Fruit fly (Drosophila melanogaster) whole organism, embryonic: ENCODE measurements around the gene CG13127.

Experiments
- Adf1 ChIP-seq: fragments of 200-800 bp; sonication (Bioruptor generic); IDR thresholded peaks from 2 replicates; pipeline ENCODE4 v1.3.6; 2022; ENCODE audit warnings: missing biosample characterization, missing genetic modification characterization
- CG1529 ChIP-seq: fragments of 200-800 bp; sonication (Bioruptor generic); optimal IDR thresholded peaks from 3 replicates; lab custom pipeline; 2018; ENCODE audit warnings: missing biosample characterization, missing genetic modification characterization
- CG16815 ChIP-seq: fragments of 200-800 bp; sonication (Bioruptor generic); optimal IDR thresholded peaks from 3 replicates; lab custom pipeline; 2017; ENCODE audit warnings: missing biosample characterization, mild to moderate bottlenecking, missing genetic modification characterization
- CG17328 ChIP-seq: fragments of 200-800 bp; sonication (Bioruptor generic); IDR thresholded peaks from 2 replicates; pipeline ENCODE4 v1.3.6; 2022; ENCODE audit warnings: missing biosample characterization, missing genetic modification characterization
- CG2199 ChIP-seq: fragments of 200-800 bp; sonication (Bioruptor generic); IDR thresholded peaks from 3 replicates; pipeline ENCODE4 v1.3.6; 2022; ENCODE audit warnings: missing biosample characterization, missing genetic modification characterization
- CG4360 ChIP-seq: fragments of 200-800 bp; sonication (Bioruptor generic); IDR thresholded peaks from 2 replicates; pipeline ENCODE4 v1.3.6; 2022; ENCODE audit warnings: missing biosample characterization, missing genetic modification characterization
- CG43689 ChIP-seq: fragments of 200-800 bp; sonication (Bioruptor generic); IDR thresholded peaks from 2 replicates; pipeline ENCODE4 v1.3.6; 2022; ENCODE audit warnings: missing biosample characterization, missing genetic modification characterization
- CG4707 ChIP-seq: fragments of 200-800 bp; sonication (Bioruptor generic); optimal IDR thresholded peaks from 2 replicates; lab custom pipeline; 2018; ENCODE audit warnings: missing biosample characterization, mild to moderate bottlenecking, missing genetic modification characterization, moderate library complexity
- CG6683 ChIP-seq: fragments of 200-800 bp; sonication (Bioruptor generic); optimal IDR thresholded peaks from 2 replicates; lab custom pipeline; 2017; ENCODE audit warnings: missing biosample characterization, mild to moderate bottlenecking, missing genetic modification characterization, missing genetic modification reagents
- CG6854 ChIP-seq: fragments of 200-800 bp; sonication (Bioruptor generic); optimal IDR thresholded peaks from 3 replicates; lab custom pipeline; 2017; ENCODE audit warnings: missing biosample characterization, mild to moderate bottlenecking, missing genetic modification characterization
- CG7745 ChIP-seq: fragments of 200-800 bp; sonication (Bioruptor generic); optimal IDR thresholded peaks from 2 replicates; lab custom pipeline; 2018; ENCODE audit warnings: missing biosample characterization, mild to moderate bottlenecking, missing genetic modification characterization, moderate library complexity
- CG7928 ChIP-seq: fragments of 200-800 bp; sonication (Bioruptor generic); optimal IDR thresholded peaks from 2 replicates; lab custom pipeline; 2017; ENCODE audit warnings: missing biosample characterization, mild to moderate bottlenecking, missing genetic modification characterization
- CG8089 ChIP-seq: fragments of 200-800 bp; sonication (Bioruptor generic); optimal IDR thresholded peaks from 3 replicates; lab custom pipeline; 2016; ENCODE audit warnings: missing biosample characterization, missing genetic modification characterization
- CG8765 ChIP-seq: fragments of 200-800 bp; sonication (Bioruptor generic); IDR thresholded peaks from 2 replicates; pipeline ENCODE4 v1.3.6; 2022; ENCODE audit warnings: missing biosample characterization, missing genetic modification characterization
- CG9215 ChIP-seq: fragments of 200-800 bp; sonication (Bioruptor generic); IDR thresholded peaks from 2 replicates; pipeline ENCODE4 v1.3.6; 2022; ENCODE audit warnings: missing biosample characterization, missing genetic modification characterization
- CHES-1-like ChIP-seq: fragments of 200-800 bp; sonication (Bioruptor generic); optimal IDR thresholded peaks from 2 replicates; lab custom pipeline; 2016; ENCODE audit warnings: missing biosample characterization, missing genetic modification characterization
- D19A ChIP-seq: fragments of 200-800 bp; optimal IDR thresholded peaks from 3 replicates; lab custom pipeline; 2019; ENCODE audit warnings: missing biosample characterization, mild to moderate bottlenecking, missing genetic modification characterization, moderate library complexity
- E2f1 ChIP-seq: fragments of 200-800 bp; sonication (Bioruptor generic); IDR thresholded peaks from 2 replicates; pipeline ENCODE4 v1.3.6; 2022; ENCODE audit warnings: missing biosample characterization, missing genetic modification characterization
- Fer2 ChIP-seq: fragments of 200-800 bp; sonication (Bioruptor generic); optimal IDR thresholded peaks from 2 replicates; lab custom pipeline; 2018; ENCODE audit warnings: missing biosample characterization, mild to moderate bottlenecking, missing genetic modification characterization, moderate library complexity
- HHEX ChIP-seq: fragments of 200-800 bp; sonication (Bioruptor generic); optimal IDR thresholded peaks from 3 replicates; lab custom pipeline; 2017; ENCODE audit warnings: missing biosample characterization, mild to moderate bottlenecking, missing genetic modification characterization, missing genetic modification reagents
- Hmx ChIP-seq: fragments of 200-800 bp; sonication (Bioruptor generic); optimal IDR thresholded peaks from 2 replicates; lab custom pipeline; 2016; ENCODE audit warnings: missing biosample characterization, missing genetic modification characterization
- Kr ChIP-seq: fragments of 200-800 bp; sonication (Bioruptor generic); optimal IDR thresholded peaks from 2 replicates; lab custom pipeline; 2017; ENCODE audit warnings: missing biosample characterization, mild to moderate bottlenecking, missing genetic modification characterization
- Mrtf ChIP-seq: fragments of 200-800 bp; sonication (Bioruptor generic); IDR thresholded peaks from 3 replicates; pipeline ENCODE4 v1.3.6; 2022; ENCODE audit warnings: missing biosample characterization, missing genetic modification characterization
- NC2β ChIP-seq: fragments of 200-800 bp; sonication (Bioruptor generic); optimal IDR thresholded peaks from 2 replicates; lab custom pipeline; 2016; ENCODE audit warnings: missing biosample characterization, missing genetic modification characterization
- NFAT ChIP-seq: fragments of 200-800 bp; sonication (Bioruptor generic); IDR thresholded peaks from 2 replicates; pipeline ENCODE4 v1.3.6; 2022; ENCODE audit warnings: missing biosample characterization, missing genetic modification characterization
- Sox102F ChIP-seq: fragments of 200-800 bp; sonication (Bioruptor generic); optimal IDR thresholded peaks from 2 replicates; lab custom pipeline; 2018; ENCODE audit warnings: missing biosample characterization, mild to moderate bottlenecking, missing genetic modification characterization, moderate library complexity
- Usf ChIP-seq: fragments of 200-800 bp; sonication (Bioruptor generic); optimal IDR thresholded peaks from 2 replicates; lab custom pipeline; 2017; ENCODE audit warnings: missing genotype, missing biosample characterization, missing genetic modification characterization
- abd-A ChIP-seq: fragments of 200-800 bp; sonication (Bioruptor generic); optimal IDR thresholded peaks from 3 replicates; lab custom pipeline; 2019; ENCODE audit warnings: missing biosample characterization, mild to moderate bottlenecking, missing genetic modification characterization, moderate library complexity
- az2 ChIP-seq: fragments of 200-800 bp; sonication (Bioruptor generic); optimal IDR thresholded peaks from 3 replicates; lab custom pipeline; 2016; ENCODE audit warnings: missing biosample characterization, missing genetic modification characterization
- cato ChIP-seq: fragments of 200-800 bp; sonication (Bioruptor generic); optimal IDR thresholded peaks from 2 replicates; lab custom pipeline; 2016; ENCODE audit warnings: missing biosample characterization, missing genetic modification characterization, borderline replicate concordance
- cg ChIP-seq: fragments of 200-800 bp; sonication (Bioruptor generic); optimal IDR thresholded peaks from 3 replicates; lab custom pipeline; 2019; ENCODE audit warnings: missing biosample characterization, mild to moderate bottlenecking, missing genetic modification characterization, moderate library complexity
- croc ChIP-seq: fragments of 200-800 bp; sonication (Bioruptor generic); conservative IDR thresholded peaks from 3 replicates; pipeline ENCODE4 v1.3.6; 2022; ENCODE audit warnings: missing biosample characterization, missing genetic modification characterization
- dmrt11E ChIP-seq: fragments of 200-800 bp; sonication (Bioruptor generic); optimal IDR thresholded peaks from 3 replicates; lab custom pipeline; 2018; ENCODE audit warnings: missing biosample characterization, mild to moderate bottlenecking, missing genetic modification characterization, moderate library complexity
- eve ChIP-seq, 2 experiments: fragments of >200 bp; optimal IDR thresholded peaks; 2 replicates each; lab custom pipeline; 2017; ENCODE audit warnings: missing biosample characterization in 2 of 2, missing genetic modification characterization in 2 of 2
- fd102C ChIP-seq: fragments of 200-800 bp; sonication (Bioruptor generic); optimal IDR thresholded peaks from 2 replicates; lab custom pipeline; 2018; ENCODE audit warnings: missing biosample characterization, mild to moderate bottlenecking, missing genetic modification characterization, moderate library complexity
- fd64A ChIP-seq: fragments of 200-800 bp; sonication (Bioruptor generic); optimal IDR thresholded peaks from 3 replicates; lab custom pipeline; 2018; ENCODE audit warnings: missing biosample characterization, mild to moderate bottlenecking, missing genetic modification characterization
- fu2 ChIP-seq: fragments of 200-800 bp; sonication (Bioruptor generic); optimal IDR thresholded peaks from 2 replicates; lab custom pipeline; 2016; ENCODE audit warnings: missing biosample characterization, missing genetic modification characterization
- gem ChIP-seq: fragments of 200-800 bp; sonication (Bioruptor generic); optimal IDR thresholded peaks from 2 replicates; lab custom pipeline; 2019; ENCODE audit warnings: missing biosample characterization, mild to moderate bottlenecking, missing genetic modification characterization, moderate library complexity
- h ChIP-seq: fragments of >200 bp; optimal IDR thresholded peaks from 2 replicates; lab custom pipeline; 2017
- kni ChIP-seq: fragments of 200-800 bp; sonication (Bioruptor generic); optimal IDR thresholded peaks from 3 replicates; lab custom pipeline; 2017; ENCODE audit warnings: mild to moderate bottlenecking, missing biosample characterization, missing genetic modification reagents, missing genetic modification characterization
- lilli ChIP-seq: fragments of 200-800 bp; sonication (Bioruptor generic); optimal IDR thresholded peaks from 3 replicates; lab custom pipeline; 2016; ENCODE audit warnings: missing biosample characterization, missing genetic modification characterization
- onecut ChIP-seq: fragments of 200-800 bp; sonication (Bioruptor generic); IDR thresholded peaks from 2 replicates; pipeline ENCODE4 v1.3.6; 2022; ENCODE audit warnings: missing biosample characterization, missing genetic modification characterization
- sd ChIP-seq: fragments of 200-800 bp; sonication (Bioruptor generic); optimal IDR thresholded peaks from 3 replicates; lab custom pipeline; 2018; ENCODE audit warnings: missing biosample characterization, mild to moderate bottlenecking, missing genetic modification characterization, moderate library complexity
- sim ChIP-seq: fragments of 200-800 bp; sonication (Bioruptor generic); IDR thresholded peaks from 2 replicates; pipeline ENCODE4 v1.3.6; 2022; ENCODE audit warnings: missing biosample characterization, missing genetic modification characterization
- sqz ChIP-seq: fragments of 200-800 bp; sonication (Bioruptor generic); optimal IDR thresholded peaks from 3 replicates; lab custom pipeline; 2018; ENCODE audit warnings: missing biosample characterization, mild to moderate bottlenecking, missing genetic modification characterization
- stc ChIP-seq: fragments of 200-800 bp; sonication (Bioruptor generic); IDR thresholded peaks from 2 replicates; pipeline ENCODE4 v1.3.6; 2022; ENCODE audit warnings: missing biosample characterization, missing genetic modification characterization
- tap ChIP-seq: fragments of 200-800 bp; optimal IDR thresholded peaks from 3 replicates; lab custom pipeline; 2019; ENCODE audit warnings: missing biosample characterization, mild to moderate bottlenecking, missing genetic modification characterization, moderate library complexity
- ttk ChIP-seq: fragments of 200-800 bp; sonication (Bioruptor generic); IDR thresholded peaks from 2 replicates; pipeline ENCODE4 v2.1.2; 2022; ENCODE audit warnings: missing biosample characterization, missing genetic modification characterization
- yki ChIP-seq: fragments of >200 bp; optimal IDR thresholded peaks from 3 replicates; lab custom pipeline; 2018
- zen2 ChIP-seq: fragments of 200-800 bp; sonication (Bioruptor generic); IDR thresholded peaks from 3 replicates; pipeline ENCODE4 v1.3.6; 2022; ENCODE audit warnings: missing biosample characterization, missing genetic modification characterization; ENCODE audit not compliant: partially characterized antibody

The CG13127 gene

dm6 chr2L:9984078-9984772 lies 42.3 kb upstream of the CG13127 start, which contains the start of gene bib (continued):
- no peak for TF ChIP-seq Kr (GFP tag; lab: Kevin White, UChicago)
- TF ChIP-seq lilli (GFP tag; lab: Kevin White, UChicago) = peak; percentile 67
- TF ChIP-seq eve (GFP tag; optimal IDR thresholded peaks at IDR 0.05; lab: Kevin White, UChicago) = no peak
- peak; percentile 66 for TF ChIP-seq E2f1 (GFP tag; lab: Robert Waterston, UW)
- peak; percentile 87 for TF ChIP-seq D19A (tag; lab: Kevin White, UChicago)
- TF ChIP-seq sim (GFP tag; lab: Robert Waterston, UW) = no peak
- TF ChIP-seq Usf (GFP tag; lab: Kevin White, UChicago) = peak; percentile 66
- TF ChIP-seq yki (lab: Kevin White, UChicago) = no peak
- peak; percentile 94 for TF ChIP-seq gem (tag; lab: Kevin White, UChicago)
- TF ChIP-seq CG16815 (GFP tag; lab: Kevin White, UChicago) = peak; percentile 86
- TF ChIP-seq dmrt11E (tag; lab: Kevin White, UChicago) = peak; percentile 96
- no peak for TF ChIP-seq Hmx (GFP tag; lab: Kevin White, UChicago)
- TF ChIP-seq CG4360 = peak; percentile 39; the same call in 1 of the 2 replicates
- TF ChIP-seq CG9215 (GFP tag; lab: Robert Waterston, UW) = peak; percentile 57
- TF ChIP-seq zen2 = peak; percentile 30; the same call in 1 of the 3 replicates
- TF ChIP-seq kni = peak; percentile 68
- peak; percentile 52 for TF ChIP-seq CG4707 (GFP tag; lab: Kevin White, UChicago)
- TF ChIP-seq h (lab: Kevin White, UChicago) = no peak
- peak; percentile 80 for TF ChIP-seq CG1529
- TF ChIP-seq abd-A = no peak
- peak; percentile 66 for TF ChIP-seq cato (GFP tag; lab: Kevin White, UChicago)
- TF ChIP-seq CG8089 (GFP tag; lab: Kevin White, UChicago) = peak; percentile 16
- peak; percentile 33 for TF ChIP-seq sd (tag; lab: Kevin White, UChicago)
- TF ChIP-seq CHES-1-like (GFP tag; lab: Kevin White, UChicago) = peak; percentile 21
- peak; percentile 26 for TF ChIP-seq CG7928 (GFP tag; lab: Kevin White, UChicago)
- TF ChIP-seq cg (GFP tag; lab: Kevin White, UChicago) = peak; percentile 10
- TF ChIP-seq CG8765 (GFP tag; lab: Robert Waterston, UW) = peak; percentile 39; the same call in 1 of the 2 replicates
- TF ChIP-seq CG6854 (GFP tag; lab: Kevin White, UChicago) = peak; percentile 67
- peak; percentile 53 for TF ChIP-seq NC2β (GFP tag; lab: Kevin White, UChicago)
- TF ChIP-seq Adf1 (GFP tag; lab: Robert Waterston, UW) = peak; percentile 37; the same call in 1 of the 2 replicates
- no peak for TF ChIP-seq CG43689 (GFP tag; lab: Robert Waterston, UW)
- peak; percentile 65 for TF ChIP-seq CG6683
- no peak for TF ChIP-seq NFAT (GFP tag; lab: Robert Waterston, UW)
- TF ChIP-seq HHEX (GFP tag; lab: Kevin White, UChicago) = peak; percentile 75
- TF ChIP-seq CG2199 (GFP tag; lab: Robert Waterston, UW) = 0 out of 3 replicates have a peak, but pooled peaks have one; percentile 29
- TF ChIP-seq tap (tag; lab: Kevin White, UChicago) = peak; percentile 73
- TF ChIP-seq croc (GFP tag; lab: Robert Waterston, UW) = peak; percentile 66
- no peak for TF ChIP-seq fu2 (GFP tag; lab: Kevin White, UChicago)
- peak; percentile 84 for TF ChIP-seq Sox102F
- TF ChIP-seq Fer2 = peak; percentile 36
- no peak for TF ChIP-seq CG7745
- TF ChIP-seq sqz = peak; percentile 78
- peak; percentile 20 for TF ChIP-seq fd64A
- TF ChIP-seq ttk (GFP tag; lab: Robert Waterston, UW) = peak; percentile 62; the same call in 1 of the 2 replicates
- TF ChIP-seq stc (GFP tag; lab: Robert Waterston, UW) = peak; percentile 68
- peak; percentile 89 for TF ChIP-seq az2 (GFP tag; lab: Kevin White, UChicago)
- peak; percentile 78 for TF ChIP-seq fd102C (GFP tag; lab: Kevin White, UChicago)
- TF ChIP-seq Mrtf (GFP tag; lab: Robert Waterston, UW) = peak; percentile 65; the same call in 2 of the 3 replicates
- TF ChIP-seq onecut (GFP tag; lab: Robert Waterston, UW) = peak; percentile 75
- peak; percentile 69 for TF ChIP-seq CG17328 (GFP tag; lab: Robert Waterston, UW)
